Worm (Caenorhabditis elegans) whole organism, L2 larva: ENCODE measurements around the gene C37C3.18.

Experiments used
- R02D3.7 ChIP-seq: fragments of 150-350 bp; optimal IDR thresholded peaks from 2 replicates; lab custom pipeline; 2014; ENCODE audit warnings: missing biosample characterization, missing genetic modification characterization
- ama-1 ChIP-seq: fragments of 150-350 bp; optimal IDR thresholded peaks from 2 replicates; lab custom pipeline; 2018; ENCODE audit warnings: inconsistent platforms
- elt-1 ChIP-seq: fragments of 150-350 bp; optimal IDR thresholded peaks from 2 replicates; lab custom pipeline; 2014; ENCODE audit warnings: missing biosample characterization, missing genetic modification characterization
- elt-3 ChIP-seq: sonication (generic microtip); optimal IDR thresholded peaks from 2 replicates; lab custom pipeline; 2017; ENCODE audit warnings: missing biosample characterization, missing genetic modification characterization
- lin-13 ChIP-seq: fragments of 150-350 bp; optimal IDR thresholded peaks from 2 replicates; lab custom pipeline; 2014; ENCODE audit warnings: missing biosample characterization, missing genetic modification reagents, missing genetic modification characterization
- lin-39 ChIP-seq: fragments of 150-350 bp; optimal IDR thresholded peaks from 2 replicates; lab custom pipeline; 2014; ENCODE audit warnings: missing biosample characterization, missing genetic modification reagents, missing genetic modification characterization
- mab-5 ChIP-seq: fragments of 150-350 bp; optimal IDR thresholded peaks from 2 replicates; lab custom pipeline; 2014; ENCODE audit warnings: missing biosample characterization, missing genetic modification characterization
- nhr-11 ChIP-seq: fragments of 150-350 bp; optimal IDR thresholded peaks from 2 replicates; lab custom pipeline; 2014; ENCODE audit warnings: missing biosample characterization, missing genetic modification characterization
- nhr-129 ChIP-seq: fragments of 150-350 bp; optimal IDR thresholded peaks from 2 replicates; lab custom pipeline; 2014; ENCODE audit warnings: missing biosample characterization, missing genetic modification characterization
- nhr-6 ChIP-seq: fragments of 150-350 bp; optimal IDR thresholded peaks from 2 replicates; lab custom pipeline; 2014; ENCODE audit warnings: missing biosample characterization, missing genetic modification characterization
- snpc-4 ChIP-seq: fragments of 150-350 bp; optimal IDR thresholded peaks from 2 replicates; lab custom pipeline; 2014; ENCODE audit warnings: missing biosample characterization, missing genetic modification characterization
- ztf-1 ChIP-seq: fragments of 200-800 bp; sonication (Bioruptor generic); conservative IDR thresholded peaks from 2 replicates; pipeline ENCODE4 v1.3.6; 2022; ENCODE audit warnings: missing genetic modification characterization, missing compliant biosample characterization

DNA sequence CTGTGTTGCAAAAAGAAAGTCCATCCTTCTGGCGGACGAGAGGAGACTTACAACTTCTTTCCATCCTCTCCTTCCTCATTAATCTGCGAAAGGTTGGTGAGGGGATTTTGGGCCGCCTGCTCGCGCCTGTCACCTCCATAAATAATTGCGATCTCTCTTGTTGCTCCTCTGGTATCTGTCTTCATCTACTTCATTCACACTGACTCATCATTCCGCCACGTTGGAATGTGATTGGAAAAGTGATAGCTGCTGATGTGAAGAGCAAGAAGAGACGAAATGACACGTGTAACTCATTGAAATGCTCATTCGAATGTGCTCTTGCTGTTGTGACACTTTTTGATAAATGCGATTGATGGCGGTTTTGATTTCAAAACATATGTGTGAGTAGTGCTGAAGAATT, 32.1 kb upstream of the C37C3.18 start:
- no peak for TF ChIP-seq lin-39 (tag; lab: Kevin White, UChicago)
- TF ChIP-seq R02D3.7, result no peak
- TF ChIP-seq elt-1 (tag; lab: Kevin White, UChicago), result no peak
- no peak for TF ChIP-seq ama-1
- peak; percentile 56 for TF ChIP-seq mab-5 (tag; lab: Kevin White, UChicago)
- TF ChIP-seq lin-13, result no peak
- TF ChIP-seq nhr-6 (tag; lab: Kevin White, UChicago), result no peak
- TF ChIP-seq elt-3, result no peak
- no peak for TF ChIP-seq nhr-11 (tag; lab: Kevin White, UChicago)
- peak; percentile 84 for TF ChIP-seq nhr-129
- no peak for TF ChIP-seq ztf-1
- no peak for TF ChIP-seq snpc-4 (tag; lab: Kevin White, UChicago)
